Fruit fly (Drosophila melanogaster): ENCODE results near the gene CG43084.

Gene CG43084

dm6 chr3L:15670455-15670854 is 19.8 kb downstream of the CG43084 start (continued):
- no peak for TF ChIP-seq Poxn (GFP tag; IDR thresholded peaks at IDR 0.05)
- TF ChIP-seq CG10959 (GFP tag; IDR thresholded peaks at IDR 0.05), result peak; percentile 48; the same call in 1 of the 2 replicates
- no peak for TF ChIP-seq GATAe (GFP tag; conservative IDR thresholded peaks at IDR 0.05)
- no peak for TF ChIP-seq ranshi (GFP tag; IDR thresholded peaks at IDR 0.05)
- no peak for TF ChIP-seq vnd (GFP tag; IDR thresholded peaks at IDR 0.05; ENCODE audit: partially characterized antibody)
- no peak for TF ChIP-seq CG3281 (GFP tag; optimal IDR thresholded peaks at IDR 0.05)
- TF ChIP-seq otp (GFP tag; IDR thresholded peaks at IDR 0.05), result no peak
- no peak for TF ChIP-seq h (optimal IDR thresholded peaks at IDR 0.05)

- TF ChIP-seq CG11456 (GFP tag; IDR thresholded peaks at IDR 0.05), result no peak
- no peak for TF ChIP-seq CG5180 (GFP tag; optimal IDR thresholded peaks at IDR 0.05)
- TF ChIP-seq CG3407 (GFP tag; optimal IDR thresholded peaks at IDR 0.05), result no peak
- TF ChIP-seq Hey (tag; optimal IDR thresholded peaks at IDR 0.05), result no peak
- no peak for TF ChIP-seq Dip3 (GFP tag; optimal IDR thresholded peaks at IDR 0.05)
- TF ChIP-seq gfzf (GFP tag; optimal IDR thresholded peaks at IDR 0.05), result no peak
- TF ChIP-seq corto (GFP tag; optimal IDR thresholded peaks at IDR 0.05), result no peak
- TF ChIP-seq CG8089 (GFP tag; optimal IDR thresholded peaks at IDR 0.05), result no peak
- 0 out of 3 replicates have a peak, but pooled peaks have one; percentile 4 for TF ChIP-seq CG2889 (GFP tag; IDR thresholded peaks at IDR 0.05)
- peak; percentile 44 for TF ChIP-seq CG15696 (tag; optimal IDR thresholded peaks at IDR 0.05)
- TF ChIP-seq chinmo (GFP tag; IDR thresholded peaks at IDR 0.05; ENCODE audit: partially characterized antibody), result no peak
- no peak for TF ChIP-seq CG11085 (GFP tag; IDR thresholded peaks at IDR 0.05)
- no peak for TF ChIP-seq inv (GFP tag; IDR thresholded peaks at IDR 0.05; ENCODE audit: partially characterized antibody)
- peak; percentile 87 for TF ChIP-seq sens (GFP tag)
- no peak for TF ChIP-seq pho (GFP tag; optimal IDR thresholded peaks at IDR 0.05)
- TF ChIP-seq tio (GFP tag; optimal IDR thresholded peaks at IDR 0.05), result peak; percentile 29
- peak; percentile 30 for TF ChIP-seq Chrac-16 (GFP tag; optimal IDR thresholded peaks at IDR 0.05)
- TF ChIP-seq abd-A (tag; optimal IDR thresholded peaks at IDR 0.05), result no peak
- no peak for TF ChIP-seq Kr (GFP tag; optimal IDR thresholded peaks at IDR 0.05)
- TF ChIP-seq Hmr (GFP tag; optimal IDR thresholded peaks at IDR 0.05), result no peak
- TF ChIP-seq bcd (GFP tag; optimal IDR thresholded peaks at IDR 0.05), result no peak
- TF ChIP-seq ind (GFP tag; optimal IDR thresholded peaks at IDR 0.05), result no peak
- TF ChIP-seq CG7839 (tag; optimal IDR thresholded peaks at IDR 0.05), result peak; percentile 29
- no peak for TF ChIP-seq disco-r (GFP tag; optimal IDR thresholded peaks at IDR 0.05)
- TF ChIP-seq eve (GFP tag; optimal IDR thresholded peaks at IDR 0.05), result peak in 1 of 2 experiments; percentile 27
- peak; percentile 22 for TF ChIP-seq tin (GFP tag; optimal IDR thresholded peaks at IDR 0.05)
- TF ChIP-seq Sin3A (optimal IDR thresholded peaks at IDR 0.05), result no peak
- no peak for TF ChIP-seq btn (GFP tag; optimal IDR thresholded peaks at IDR 0.05)
- peak; percentile 43 for TF ChIP-seq az2 (GFP tag; optimal IDR thresholded peaks at IDR 0.05)
- no peak for TF ChIP-seq Dfd (GFP tag; optimal IDR thresholded peaks at IDR 0.05)
- no peak for TF ChIP-seq pnt (GFP tag; optimal IDR thresholded peaks at IDR 0.05)
- peak; percentile 17 for TF ChIP-seq CG2678 (tag; optimal IDR thresholded peaks at IDR 0.05)
- no peak for TF ChIP-seq CG18476 (GFP tag; optimal IDR thresholded peaks at IDR 0.05)
- TF ChIP-seq CG3838 (GFP tag; optimal IDR thresholded peaks at IDR 0.05), result no peak
- peak; percentile 58 for TF ChIP-seq CG31441 (GFP tag; IDR thresholded peaks at IDR 0.05)
- no peak for TF ChIP-seq Hmx (GFP tag; optimal IDR thresholded peaks at IDR 0.05)
- TF ChIP-seq CG17612 (GFP tag; IDR thresholded peaks at IDR 0.05), result no peak
- TF ChIP-seq HLH4C (GFP tag; IDR thresholded peaks at IDR 0.05; ENCODE audit: partially characterized antibody), result no peak
- no peak for TF ChIP-seq CG8359 (GFP tag; optimal IDR thresholded peaks at IDR 0.05; ENCODE audit: borderline replicate concordance)
- no peak for TF ChIP-seq sima (GFP tag; optimal IDR thresholded peaks at IDR 0.05)
- TF ChIP-seq CG9727 (GFP tag; optimal IDR thresholded peaks at IDR 0.05), result peak; percentile 59
- TF ChIP-seq CG18764 (GFP tag; optimal IDR thresholded peaks at IDR 0.05), result no peak
- no peak for TF ChIP-seq CG4854 (GFP tag; optimal IDR thresholded peaks at IDR 0.05)
Measured at dm6 chr3L:15672800-15673199, 22.1 kb downstream of the CG43084 start.

Measured in whole organism, embryonic.